Worm (Caenorhabditis elegans) whole organism, early embryonic: ENCODE measurements around the gene C03B1.3.

Source experiments
- B0310.2 ChIP-seq: sonication (generic microtip); optimal IDR thresholded peaks from 2 replicates; lab custom pipeline; 2016; ENCODE audit warnings: mild to moderate bottlenecking, missing genetic modification characterization, missing compliant biosample characterization
- F13C5.2 ChIP-seq: sonication (generic microtip); optimal IDR thresholded peaks from 2 replicates; lab custom pipeline; 2017; ENCODE audit warnings: mild to moderate bottlenecking, missing genetic modification characterization, inconsistent platforms, missing compliant biosample characterization
- aly-1 ChIP-seq: sonication (generic microtip); optimal IDR thresholded peaks from 2 replicates; lab custom pipeline; 2016; ENCODE audit warnings: missing genetic modification characterization, missing compliant biosample characterization
- ama-1 ChIP-seq: fragments of 150-350 bp; optimal IDR thresholded peaks from 2 replicates; lab custom pipeline; 2014
- ceh-13 ChIP-seq: fragments of 200-800 bp; sonication (Bioruptor generic); optimal IDR thresholded peaks from 2 replicates; lab custom pipeline; 2018; ENCODE audit warnings: mild to moderate bottlenecking, missing genetic modification characterization, missing compliant biosample characterization
- ceh-36 ChIP-seq: sonication (generic microtip); optimal IDR thresholded peaks from 2 replicates; lab custom pipeline; 2016; ENCODE audit warnings: missing genetic modification characterization, inconsistent platforms, missing compliant biosample characterization
- ets-7 ChIP-seq: sonication (generic microtip); optimal IDR thresholded peaks from 2 replicates; lab custom pipeline; 2016; ENCODE audit warnings: missing genotype, missing genetic modification characterization, missing compliant biosample characterization
- flt-1 ChIP-seq: fragments of 200-800 bp; sonication (Bioruptor generic); IDR thresholded peaks from 2 replicates; pipeline ENCODE4 v1.3.6; 2022; ENCODE audit warnings: missing genetic modification characterization, missing compliant biosample characterization
- hmbx-1 ChIP-seq: sonication (generic microtip); optimal IDR thresholded peaks from 2 replicates; lab custom pipeline; 2016; ENCODE audit warnings: mild to moderate bottlenecking, missing genetic modification characterization, missing compliant biosample characterization
- hmg-4 ChIP-seq: fragments of 200-800 bp; sonication (Bioruptor generic); optimal IDR thresholded peaks from 2 replicates; lab custom pipeline; 2018; ENCODE audit warnings: mild to moderate bottlenecking, missing genetic modification characterization, missing compliant biosample characterization
- hnd-1 ChIP-seq: sonication (generic microtip); optimal IDR thresholded peaks from 2 replicates; lab custom pipeline; 2016; ENCODE audit warnings: missing genetic modification characterization, missing compliant biosample characterization
- pes-1 ChIP-seq: fragments of 200-800 bp; sonication (Bioruptor generic); IDR thresholded peaks from 2 replicates; pipeline ENCODE4 v1.3.6; 2022; ENCODE audit warnings: missing genetic modification reagents, missing genetic modification characterization, missing compliant biosample characterization
- scrt-1 ChIP-seq: fragments of 200-800 bp; sonication (Bioruptor generic); IDR thresholded peaks from 2 replicates; pipeline ENCODE4 v1.3.6; 2022; ENCODE audit warnings: missing genetic modification characterization, missing compliant biosample characterization
- sea-1 ChIP-seq: fragments of 200-800 bp; sonication (Bioruptor generic); conservative IDR thresholded peaks from 2 replicates; pipeline ENCODE4 v1.3.6; 2022; ENCODE audit warnings: missing genetic modification characterization, missing compliant biosample characterization
- tbx-11 ChIP-seq: fragments of 200-800 bp; sonication (Bioruptor generic); IDR thresholded peaks from 2 replicates; pipeline ENCODE4 v1.3.6; 2022; ENCODE audit warnings: missing genetic modification characterization, missing compliant biosample characterization
- tbx-37 ChIP-seq: fragments of 200-800 bp; sonication (Bioruptor generic); conservative IDR thresholded peaks from 2 replicates; pipeline ENCODE4 v1.3.6; 2022; ENCODE audit warnings: missing genetic modification reagents, missing genetic modification characterization, missing compliant biosample characterization
- tra-4 ChIP-seq: sonication (generic microtip); optimal IDR thresholded peaks from 2 replicates; lab custom pipeline; 2017; ENCODE audit warnings: missing genetic modification characterization, missing compliant biosample characterization

Gene C03B1.3

ce11 chrX:6377634-6378288 is 11.9 kb downstream of the C03B1.3 start, which contains the start of gene lmp-1:
TSS of gene lmp-1 (minus strand) at chrX:6377684.
- TF ChIP-seq ama-1 (lab: Kevin White, UChicago) (no peak), F13C5.2 (tag; lab: Kevin White, UChicago) (no peak), sea-1 (GFP tag; lab: Robert Waterston, UW) (no peak), scrt-1 (GFP tag; lab: Robert Waterston, UW) (no peak), pes-1 (GFP tag; lab: Robert Waterston, UW) (no peak)

- TF ChIP-seq ets-7 (tag; lab: Kevin White, UChicago), result no peak
- no peak for TF ChIP-seq tra-4 (tag; lab: Kevin White, UChicago)
- peak; percentile 72; the same call in 1 of the 2 replicates for TF ChIP-seq sea-1 (GFP tag; lab: Robert Waterston, UW)
- no peak for TF ChIP-seq flt-1 (GFP tag; lab: Robert Waterston, UW)
- TF ChIP-seq hmg-4 (GFP tag; lab: Kevin White, UChicago), result peak; percentile 72
- TF ChIP-seq aly-1 (tag; lab: Kevin White, UChicago), result peak; percentile 62
- TF ChIP-seq hnd-1 (tag; lab: Kevin White, UChicago), result no peak
- TF ChIP-seq pes-1 (GFP tag; lab: Robert Waterston, UW), result no peak; the same call in 1 of the 2 replicates
- TF ChIP-seq ama-1 (lab: Kevin White, UChicago), result no peak
- no peak for TF ChIP-seq tbx-37 (GFP tag; lab: Robert Waterston, UW)
- TF ChIP-seq F13C5.2 (tag; lab: Kevin White, UChicago), result peak; percentile 56
Observed at ce11 chrX:6378363-6378762, 12.5 kb downstream of the C03B1.3 start.

- no peak for TF ChIP-seq F13C5.2 (tag; lab: Kevin White, UChicago)
- no peak for TF ChIP-seq pes-1 (GFP tag; lab: Robert Waterston, UW)
- TF ChIP-seq hnd-1 (tag; lab: Kevin White, UChicago), result no peak
- no peak for TF ChIP-seq flt-1 (GFP tag; lab: Robert Waterston, UW)
- no peak for TF ChIP-seq ceh-13
- TF ChIP-seq hmg-4 (GFP tag; lab: Kevin White, UChicago), result no peak
- TF ChIP-seq tra-4 (tag; lab: Kevin White, UChicago), result no peak
Observed at ce11 chrX:6382930-6383329, 17.1 kb downstream of the C03B1.3 start.

DNA sequence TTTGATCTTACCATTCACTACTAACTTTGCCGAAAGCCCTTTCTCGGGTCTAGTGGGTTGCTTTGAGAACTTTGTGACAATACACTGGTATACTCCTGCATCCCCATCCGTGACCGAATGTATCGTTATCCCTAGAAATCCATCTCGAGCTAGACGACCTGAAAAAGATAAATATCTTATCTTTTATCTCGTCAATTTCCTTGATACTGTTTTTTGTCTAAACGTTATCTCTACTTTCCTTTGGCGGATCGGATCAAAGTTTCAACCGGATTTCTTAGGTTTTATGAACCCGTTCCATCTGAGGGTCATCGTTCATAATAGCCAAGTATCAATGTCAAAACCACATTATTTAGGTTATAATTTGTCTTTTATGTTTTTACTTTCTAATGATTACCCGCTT is 18.7 kb downstream of the C03B1.3 start:
- TF ChIP-seq B0310.2 (tag; lab: Kevin White, UChicago), result no peak
- no peak for TF ChIP-seq flt-1 (GFP tag; lab: Robert Waterston, UW)
- TF ChIP-seq hmg-4 (GFP tag; lab: Kevin White, UChicago), result no peak
- no peak for TF ChIP-seq ama-1 (lab: Kevin White, UChicago)

ce11 chrX:6385185-6385584 is 19.4 kb downstream of the C03B1.3 start, which contains the start of gene igdb-3:
TSS of gene igdb-3 (plus strand) at chrX:6385485.
- TF ChIP-seq tra-4 (tag; lab: Kevin White, UChicago), result no peak
- TF ChIP-seq B0310.2 (tag; lab: Kevin White, UChicago), result no peak
- no peak for TF ChIP-seq hnd-1 (tag; lab: Kevin White, UChicago)
- no peak for TF ChIP-seq F13C5.2 (tag; lab: Kevin White, UChicago)
- TF ChIP-seq flt-1 (GFP tag; lab: Robert Waterston, UW), result no peak
- no peak for TF ChIP-seq ceh-36 (tag; lab: Kevin White, UChicago)
- no peak for TF ChIP-seq ceh-13
- TF ChIP-seq hmbx-1 (tag; lab: Kevin White, UChicago), result no peak
- TF ChIP-seq ets-7 (tag; lab: Kevin White, UChicago), result no peak
- no peak for TF ChIP-seq tbx-11 (GFP tag; lab: Robert Waterston, UW)
- TF ChIP-seq tbx-37 (GFP tag; lab: Robert Waterston, UW), result no peak
- no peak for TF ChIP-seq sea-1 (GFP tag; lab: Robert Waterston, UW)
- no peak for TF ChIP-seq pes-1 (GFP tag; lab: Robert Waterston, UW)
- no peak for TF ChIP-seq scrt-1 (GFP tag; lab: Robert Waterston, UW)
- TF ChIP-seq hmg-4 (GFP tag; lab: Kevin White, UChicago), result no peak
- no peak for TF ChIP-seq ama-1 (lab: Kevin White, UChicago)

ce11 chrX:6388639-6389038 is 22.8 kb downstream of the C03B1.3 start:
- TF ChIP-seq F13C5.2 (tag; lab: Kevin White, UChicago), result no peak
- no peak for TF ChIP-seq aly-1 (tag; lab: Kevin White, UChicago)
- TF ChIP-seq scrt-1 (GFP tag; lab: Robert Waterston, UW), result no peak
- no peak for TF ChIP-seq ceh-36 (tag; lab: Kevin White, UChicago)
- no peak for TF ChIP-seq hmbx-1 (tag; lab: Kevin White, UChicago)
- no peak for TF ChIP-seq ama-1 (lab: Kevin White, UChicago)
- no peak for TF ChIP-seq tra-4 (tag; lab: Kevin White, UChicago)
- TF ChIP-seq tbx-37 (GFP tag; lab: Robert Waterston, UW), result no peak
- TF ChIP-seq tbx-11 (GFP tag; lab: Robert Waterston, UW), result no peak
- TF ChIP-seq ets-7 (tag; lab: Kevin White, UChicago), result no peak
- no peak for TF ChIP-seq sea-1 (GFP tag; lab: Robert Waterston, UW)
- no peak for TF ChIP-seq B0310.2 (tag; lab: Kevin White, UChicago)
- TF ChIP-seq flt-1 (GFP tag; lab: Robert Waterston, UW), result no peak
- TF ChIP-seq hmg-4 (GFP tag; lab: Kevin White, UChicago), result no peak
- no peak for TF ChIP-seq hnd-1 (tag; lab: Kevin White, UChicago)
- no peak for TF ChIP-seq ceh-13
- TF ChIP-seq pes-1 (GFP tag; lab: Robert Waterston, UW), result no peak

- TF ChIP-seq flt-1 (GFP tag; lab: Robert Waterston, UW), result no peak
- no peak for TF ChIP-seq scrt-1 (GFP tag; lab: Robert Waterston, UW)
Observed at ce11 chrX:6391491-6391890, 25.7 kb downstream of the C03B1.3 start, which contains the start of gene igcm-2. TSS of gene igcm-2 (minus strand) at chrX:6391591.
